Worm (Caenorhabditis elegans) whole organism, L4 larva: ENCODE data around the gene gst-38.

ENCODE experiments used
- F49E8.2 ChIP-seq: sonication (generic microtip); optimal IDR thresholded peaks from 2 replicates; lab custom pipeline; 2016; ENCODE audit warnings: missing compliant biosample characterization, mild to moderate bottlenecking, missing genetic modification characterization, borderline replicate concordance
- R02D3.7 ChIP-seq: fragments of 150-350 bp; sonication (generic microtip); optimal IDR thresholded peaks from 3 replicates; lab custom pipeline; 2014; ENCODE audit warnings: missing biosample characterization, missing genetic modification characterization
- T26A8.4 ChIP-seq: fragments of 200-800 bp; sonication (Bioruptor generic); IDR thresholded peaks from 2 replicates; pipeline ENCODE4 v1.3.6; 2022; ENCODE audit warnings: missing genetic modification characterization, missing compliant biosample characterization
- Y105C5A.15 ChIP-seq: fragments of 200-800 bp; sonication (Bioruptor generic); IDR thresholded peaks from 2 replicates; pipeline ENCODE4 v1.3.6; 2022; ENCODE audit warnings: missing genetic modification characterization, missing compliant biosample characterization
- Y75B8A.6 ChIP-seq: fragments of 200-800 bp; sonication (Bioruptor generic); IDR thresholded peaks from 2 replicates; pipeline ENCODE4 v1.3.6; 2022; ENCODE audit warnings: missing genetic modification reagents, missing genetic modification characterization, missing compliant biosample characterization
- aha-1 ChIP-seq: fragments of 150-350 bp; peaks from one replicate; lab custom pipeline; 2014; ENCODE audit warnings: missing biosample characterization, missing genetic modification characterization
- ceh-62 ChIP-seq: sonication (generic microtip); optimal IDR thresholded peaks from 2 replicates; lab custom pipeline; 2017; ENCODE audit warnings: missing biosample characterization, missing genetic modification characterization
- ceh-82 ChIP-seq: sonication (generic microtip); optimal IDR thresholded peaks from 2 replicates; lab custom pipeline; 2017; ENCODE audit warnings: missing biosample characterization, missing genetic modification characterization
- cey-2 ChIP-seq: sonication (generic microtip); optimal IDR thresholded peaks from 3 replicates; lab custom pipeline; 2017; ENCODE audit warnings: missing genetic modification characterization, mild to moderate bottlenecking, missing compliant biosample characterization, antibody characterized with exemption, borderline replicate concordance; ENCODE audit not compliant: insufficient read depth
- daf-8 ChIP-seq: fragments of 200-800 bp; sonication (Bioruptor generic); IDR thresholded peaks from 2 replicates; pipeline ENCODE4 v1.3.6; 2022; ENCODE audit warnings: missing genetic modification characterization, missing compliant biosample characterization
- dmd-9 ChIP-seq: fragments of 200-800 bp; sonication (Bioruptor generic); IDR thresholded peaks from 2 replicates; pipeline ENCODE4 v1.3.6; 2022; ENCODE audit warnings: missing genetic modification reagents, missing genetic modification characterization, missing compliant biosample characterization
- egl-43 ChIP-seq: fragments of 200-800 bp; sonication (Bioruptor generic); IDR thresholded peaks from 2 replicates; pipeline ENCODE4 v1.3.6; 2022; ENCODE audit warnings: missing genetic modification reagents, missing genetic modification characterization, missing compliant biosample characterization
- hmg-1.1 ChIP-seq: fragments of 200-800 bp; sonication (Bioruptor generic); IDR thresholded peaks from 2 replicates; pipeline ENCODE4 v1.3.6; 2022; ENCODE audit warnings: missing genetic modification reagents, missing genetic modification characterization, missing compliant biosample characterization
- jun-1 ChIP-seq: fragments of 150-350 bp; optimal IDR thresholded peaks from 2 replicates; lab custom pipeline; 2014; ENCODE audit warnings: missing biosample characterization, missing genetic modification reagents, missing genetic modification characterization
- lin-1 ChIP-seq: fragments of 200-800 bp; sonication (Bioruptor generic); IDR thresholded peaks from 2 replicates; pipeline ENCODE4 v1.3.6; 2022; ENCODE audit warnings: missing genetic modification reagents, missing genetic modification characterization, missing compliant biosample characterization
- lin-15B ChIP-seq: fragments of 150-350 bp; sonication (generic microtip); optimal IDR thresholded peaks from 3 replicates; lab custom pipeline; 2014; ENCODE audit warnings: missing biosample characterization, missing genetic modification characterization
- lir-3 ChIP-seq: sonication (generic microtip); optimal IDR thresholded peaks from 2 replicates; lab custom pipeline; 2016; ENCODE audit warnings: mild to moderate bottlenecking, missing genetic modification characterization, missing compliant biosample characterization
- madf-9 ChIP-seq: fragments of 200-800 bp; sonication (Bioruptor generic); conservative IDR thresholded peaks from 2 replicates; pipeline ENCODE4 v1.3.6; 2022; ENCODE audit warnings: missing genetic modification reagents, missing genetic modification characterization, missing compliant biosample characterization
- mep-1 ChIP-seq: fragments of 150-350 bp; sonication (generic microtip); optimal IDR thresholded peaks from 3 replicates; lab custom pipeline; 2014; ENCODE audit warnings: missing biosample characterization, missing genetic modification characterization
- mxl-2 ChIP-seq: fragments of 200-800 bp; sonication (Bioruptor generic); conservative IDR thresholded peaks from 2 replicates; pipeline ENCODE4 v1.3.6; 2022; ENCODE audit warnings: missing genetic modification reagents, missing genetic modification characterization, missing compliant biosample characterization
- nhr-10 ChIP-seq: fragments of 150-350 bp; optimal IDR thresholded peaks from 2 replicates; lab custom pipeline; 2014; ENCODE audit warnings: missing biosample characterization, missing genetic modification characterization
- nhr-102 ChIP-seq: sonication (generic microtip); optimal IDR thresholded peaks from 2 replicates; lab custom pipeline; 2016; ENCODE audit warnings: mild to moderate bottlenecking, missing genetic modification characterization, moderate library complexity, missing compliant biosample characterization
- nhr-11 ChIP-seq: fragments of 150-350 bp; optimal IDR thresholded peaks from 2 replicates; lab custom pipeline; 2014; ENCODE audit warnings: missing biosample characterization, missing genetic modification characterization
- nhr-111 ChIP-seq: fragments of 200-800 bp; sonication (Bioruptor generic); optimal IDR thresholded peaks from 2 replicates; lab custom pipeline; 2018; ENCODE audit warnings: mild to moderate bottlenecking, missing genetic modification characterization, missing compliant biosample characterization
- nhr-237 ChIP-seq: sonication (generic microtip); optimal IDR thresholded peaks from 2 replicates; lab custom pipeline; 2017; ENCODE audit warnings: missing biosample characterization, missing genetic modification characterization
- nhr-25 ChIP-seq: sonication (generic microtip); optimal IDR thresholded peaks from 2 replicates; lab custom pipeline; 2017; ENCODE audit warnings: missing genetic modification characterization, mild to moderate bottlenecking, missing compliant biosample characterization, antibody characterized with exemption, moderate library complexity, borderline replicate concordance; ENCODE audit not compliant: insufficient read depth
- nhr-28 ChIP-seq: fragments of 150-350 bp; optimal IDR thresholded peaks from 2 replicates; lab custom pipeline; 2014; ENCODE audit warnings: missing biosample characterization, missing genetic modification characterization
- nhr-6 ChIP-seq: fragments of 150-350 bp; optimal IDR thresholded peaks from 2 replicates; lab custom pipeline; 2014; ENCODE audit warnings: missing biosample characterization, missing genetic modification characterization
- nhr-77 ChIP-seq: fragments of 150-350 bp; optimal IDR thresholded peaks from 2 replicates; lab custom pipeline; 2014; ENCODE audit warnings: missing biosample characterization, missing genetic modification characterization
- pha-4 ChIP-seq, 2 experiments: fragments of 150-350 bp in 1 of 2; fragments of 200-800 bp in 1 of 2; sonication (Bioruptor generic) in 1 of 2; IDR thresholded peaks in 1 of 2; optimal IDR thresholded peaks in 1 of 2; 2 replicates each; pipeline versions ENCODE4 v1.3.6 to Lab custom; 2014 to 2022; ENCODE audit warnings: missing genetic modification characterization in 2 of 2, missing genetic modification reagents in 2 of 2, missing biosample characterization in 1 of 2, missing compliant biosample characterization in 1 of 2
- saeg-2 ChIP-seq: fragments of 200-800 bp; sonication (Bioruptor generic); IDR thresholded peaks from 2 replicates; pipeline ENCODE4 v1.3.6; 2022; ENCODE audit warnings: missing genetic modification reagents, missing genetic modification characterization, missing compliant biosample characterization
- set-16 ChIP-seq: fragments of 200-800 bp; sonication (Bioruptor generic); IDR thresholded peaks from 2 replicates; pipeline ENCODE4 v1.3.6; 2022; ENCODE audit warnings: missing genetic modification reagents, missing genetic modification characterization, missing compliant biosample characterization
- spr-3 ChIP-seq: fragments of 200-800 bp; sonication (Bioruptor generic); optimal IDR thresholded peaks from 2 replicates; lab custom pipeline; 2018; ENCODE audit warnings: mild to moderate bottlenecking, missing genetic modification characterization, missing compliant biosample characterization
- unc-130 ChIP-seq: sonication (generic microtip); optimal IDR thresholded peaks from 2 replicates; lab custom pipeline; 2016; ENCODE audit warnings: missing genetic modification reagents, missing genetic modification characterization, missing compliant biosample characterization
- unc-39 ChIP-seq: sonication (generic microtip); optimal IDR thresholded peaks from 2 replicates; lab custom pipeline; 2017; ENCODE audit warnings: missing biosample characterization, missing genetic modification characterization
- unc-62 ChIP-seq, 3 experiments: fragments of 150-350 bp in 1 of 3; sonication (generic microtip); optimal IDR thresholded peaks in 2 of 3; peaks in 1 of 3; 1 replicate in 1 of 3; 2 replicates in 2 of 3; lab custom pipeline; 2014 to 2017; ENCODE audit warnings: missing biosample characterization in 3 of 3, missing genetic modification characterization in 3 of 3, missing genetic modification reagents in 3 of 3, missing genotype in 1 of 3
- vab-7 ChIP-seq: fragments of 200-800 bp; sonication (Bioruptor generic); IDR thresholded peaks from 2 replicates; pipeline ENCODE4 v1.3.6; 2022; ENCODE audit warnings: missing genetic modification reagents, missing genetic modification characterization, missing compliant biosample characterization
- zfp-3 ChIP-seq: fragments of 200-800 bp; sonication (Bioruptor generic); conservative IDR thresholded peaks from 2 replicates; pipeline ENCODE4 v1.3.6; 2022; ENCODE audit warnings: missing genetic modification reagents, missing genetic modification characterization, missing compliant biosample characterization
- zip-11 ChIP-seq: fragments of 200-800 bp; sonication (Bioruptor generic); IDR thresholded peaks from 2 replicates; pipeline ENCODE4 v1.3.6; 2022; ENCODE audit warnings: missing genetic modification characterization, missing compliant biosample characterization
- zip-2 ChIP-seq: fragments of 150-350 bp; optimal IDR thresholded peaks from 2 replicates; lab custom pipeline; 2014; ENCODE audit warnings: missing biosample characterization, missing genetic modification characterization

Gene gst-38

DNA sequence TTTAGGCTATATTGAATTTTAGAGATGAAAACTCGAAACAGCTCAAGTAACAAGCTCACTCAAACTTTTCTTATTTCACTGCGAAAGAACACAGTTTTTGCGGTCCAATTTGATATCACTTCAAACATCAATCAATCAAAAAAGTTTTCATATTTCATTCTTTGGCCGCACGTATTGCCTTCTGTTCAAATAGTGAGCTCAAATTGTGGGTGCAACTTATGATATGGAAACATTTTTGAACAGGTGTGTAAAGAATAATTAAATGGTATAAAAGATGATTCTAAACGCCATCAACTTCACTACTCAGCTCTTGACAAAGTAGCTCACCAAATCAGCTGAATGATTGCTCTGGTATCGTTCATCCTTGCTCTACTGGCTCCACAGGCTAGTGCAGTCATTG lies 16.2 kb downstream of the gst-38 start, which contains the start of gene T06C12.14:
TSS of gene T06C12.14 (plus strand) at position 301 of the 400 bp plus-strand sequence.
- no peak for TF ChIP-seq jun-1 (tag; lab: Kevin White, UChicago)
- peak in 1 of 2 experiments; percentile 53 for TF ChIP-seq unc-62 (GFP tag; optimal IDR thresholded peaks at IDR 0.05 in 1 of 2; lab: Kevin White, UChicago)
- no peak for TF ChIP-seq unc-62 (tag; optimal IDR thresholded peaks at IDR 0.05; lab: Kevin White, UChicago)

- TF ChIP-seq T26A8.4 (GFP tag; lab: Robert Waterston, UW) = no peak
- no peak for TF ChIP-seq vab-7 (GFP tag; lab: Robert Waterston, UW)
- no peak for TF ChIP-seq nhr-11
- TF ChIP-seq spr-3 (GFP tag; lab: Kevin White, UChicago) = no peak
- no peak for TF ChIP-seq cey-2 (tag; lab: Kevin White, UChicago)
- TF ChIP-seq pha-4 (GFP tag; IDR thresholded peaks at IDR 0.05; lab: Robert Waterston, UW) = no peak
- no peak for TF ChIP-seq pha-4 (tag; optimal IDR thresholded peaks at IDR 0.05; lab: Kevin White, UChicago)
- TF ChIP-seq madf-9 (GFP tag; lab: Robert Waterston, UW) = no peak
- TF ChIP-seq lin-1 (GFP tag; lab: Robert Waterston, UW) = no peak
- TF ChIP-seq R02D3.7 (tag; lab: Kevin White, UChicago) = no peak
- no peak for TF ChIP-seq nhr-237 (tag; lab: Kevin White, UChicago)
- TF ChIP-seq saeg-2 (GFP tag; lab: Robert Waterston, UW) = no peak
- no peak for TF ChIP-seq F49E8.2 (tag; lab: Kevin White, UChicago)
- no peak for TF ChIP-seq mep-1 (tag; lab: Kevin White, UChicago)
- TF ChIP-seq aha-1 (tag; lab: Kevin White, UChicago) = no peak
- TF ChIP-seq zfp-3 (GFP tag; lab: Robert Waterston, UW) = no peak
Observed at ce11 chrV:15897696-15898095, 18.2 kb downstream of the gst-38 start, which contains the start of gene str-60. str-60 (plus strand) TSS chrV:15897996.

DNA sequence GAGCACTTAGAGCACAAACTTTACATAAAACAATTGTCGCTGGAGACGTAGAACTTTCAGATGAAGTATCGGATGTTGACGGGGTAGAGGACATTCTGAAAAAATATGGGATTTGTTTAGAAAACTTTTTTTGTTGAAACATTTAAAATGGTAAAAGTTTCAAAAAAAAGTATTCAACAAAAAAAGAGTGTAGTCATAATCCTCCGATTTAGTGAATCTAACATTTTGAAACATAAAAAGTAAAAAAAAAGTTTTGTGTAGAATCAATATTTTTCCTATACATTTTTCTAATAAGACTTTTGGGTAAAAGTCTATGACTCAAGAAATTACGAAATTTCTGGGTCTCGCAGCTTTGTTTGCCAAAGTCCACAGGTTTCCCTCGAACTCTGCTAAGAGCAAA lies 19.2 kb downstream of the gst-38 start, which contains the start of gene nhr-213:
TSS of gene nhr-213 (minus strand) at position 101 of the 400 bp plus-strand sequence.
- no peak for TF ChIP-seq nhr-28 (tag; lab: Kevin White, UChicago)
- no peak for TF ChIP-seq nhr-10
- TF ChIP-seq nhr-77 (tag; lab: Kevin White, UChicago) = no peak
- TF ChIP-seq dmd-9 (GFP tag; lab: Robert Waterston, UW) = no peak
- no peak for TF ChIP-seq mxl-2 (GFP tag; lab: Robert Waterston, UW)
- TF ChIP-seq daf-8 (GFP tag; lab: Robert Waterston, UW) = no peak
- TF ChIP-seq set-16 (GFP tag; lab: Robert Waterston, UW) = no peak
- TF ChIP-seq nhr-102 = no peak
- TF ChIP-seq ceh-82 (tag; lab: Kevin White, UChicago) = no peak
- TF ChIP-seq unc-39 (tag; lab: Kevin White, UChicago) = no peak
- TF ChIP-seq unc-62 (GFP tag; optimal IDR thresholded peaks at IDR 0.05 in 1 of 2; lab: Kevin White, UChicago) = no peak
- TF ChIP-seq unc-62 (tag; optimal IDR thresholded peaks at IDR 0.05; lab: Kevin White, UChicago) = no peak
- TF ChIP-seq jun-1 (tag; lab: Kevin White, UChicago) = no peak
- no peak for TF ChIP-seq Y75B8A.6
- no peak for TF ChIP-seq ceh-62
- no peak for TF ChIP-seq zip-2 (tag; lab: Kevin White, UChicago)

DNA sequence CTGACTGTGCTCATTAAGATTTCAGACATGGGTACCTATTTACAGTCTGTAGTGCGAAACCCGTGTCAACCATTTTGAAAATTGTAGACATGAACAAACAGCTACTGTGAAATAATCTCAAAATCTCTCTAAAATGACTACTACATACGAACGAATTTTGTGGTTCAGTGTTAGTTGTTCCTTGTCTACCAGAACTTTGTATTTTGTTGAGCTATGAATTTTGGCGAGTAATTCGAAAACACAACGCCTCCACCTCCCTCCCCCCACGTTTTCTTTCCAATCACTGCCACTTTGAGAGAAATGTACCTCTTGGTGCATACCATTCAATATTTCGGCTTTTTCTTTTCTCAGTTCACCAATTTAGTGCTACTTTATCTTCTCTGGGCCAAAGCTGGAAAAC lies 23.2 kb downstream of the gst-38 start, which contains the start of gene T06C12.11:
TSS of gene T06C12.11 (plus strand) at position 301 of the 400 bp plus-strand sequence.
- TF ChIP-seq pha-4 (GFP tag; IDR thresholded peaks at IDR 0.05; lab: Robert Waterston, UW) (no peak), pha-4 (tag; optimal IDR thresholded peaks at IDR 0.05; lab: Kevin White, UChicago) (no peak), ceh-82 (tag; lab: Kevin White, UChicago) (no peak), Y105C5A.15 (GFP tag; lab: Robert Waterston, UW) (no peak), cey-2 (tag; lab: Kevin White, UChicago) (no peak), nhr-6 (tag; lab: Kevin White, UChicago) (no peak), zip-11 (GFP tag; lab: Robert Waterston, UW) (no peak), Y75B8A.6 (no peak), hmg-1.1 (GFP tag; lab: Robert Waterston, UW) (no peak), lir-3 (tag; lab: Kevin White, UChicago) (no peak), nhr-111 (no peak), mep-1 (tag; lab: Kevin White, UChicago) (no peak), spr-3 (GFP tag; lab: Kevin White, UChicago) (no peak), nhr-25 (tag; lab: Kevin White, UChicago) (no peak), lin-15B (no peak), unc-130 (GFP tag; lab: Kevin White, UChicago) (no peak), egl-43 (GFP tag; lab: Robert Waterston, UW) (no peak)
- TF ChIP-seq, all 104 proteins: peak for 0
